Worm (Caenorhabditis elegans) whole organism, L2 larva: ENCODE data around the gene C18D4.4.

Experiments
- F13H6.1 ChIP-seq: sonication (generic microtip); optimal IDR thresholded peaks from 2 replicates; lab custom pipeline; 2016; ENCODE audit warnings: missing genetic modification characterization, missing compliant biosample characterization
- ZK546.5 ChIP-seq: sonication (generic microtip); optimal IDR thresholded peaks from 2 replicates; lab custom pipeline; 2017; ENCODE audit warnings: missing biosample characterization, missing genetic modification characterization
- aly-2 ChIP-seq: fragments of 150-350 bp; optimal IDR thresholded peaks from 2 replicates; lab custom pipeline; 2014; ENCODE audit warnings: missing biosample characterization, missing genetic modification characterization
- nhr-12 ChIP-seq: fragments of 150-350 bp; optimal IDR thresholded peaks from 2 replicates; lab custom pipeline; 2014; ENCODE audit warnings: missing biosample characterization, missing genetic modification characterization
- skn-1 ChIP-seq: sonication (generic microtip); optimal IDR thresholded peaks from 2 replicates; lab custom pipeline; 2017; ENCODE audit warnings: missing biosample characterization, missing genetic modification characterization
- snpc-4 ChIP-seq: fragments of 150-350 bp; optimal IDR thresholded peaks from 2 replicates; lab custom pipeline; 2014; ENCODE audit warnings: missing biosample characterization, missing genetic modification characterization
- ztf-11 ChIP-seq: sonication (generic microtip); optimal IDR thresholded peaks from 2 replicates; lab custom pipeline; 2017; ENCODE audit warnings: missing biosample characterization, missing genetic modification characterization

ce11 chrV:17551396-17551795, 20.1 kb upstream of the C18D4.4 start:
- TF ChIP-seq ztf-11: no peak
- no peak for TF ChIP-seq snpc-4 (tag; lab: Kevin White, UChicago)
- no peak for TF ChIP-seq F13H6.1 (tag; lab: Kevin White, UChicago)
- TF ChIP-seq ZK546.5: no peak
- TF ChIP-seq skn-1 (tag; lab: Kevin White, UChicago): no peak
- TF ChIP-seq aly-2 (tag; lab: Kevin White, UChicago): no peak
- TF ChIP-seq nhr-12: no peak
